Fruit fly (Drosophila melanogaster): Measurements from ENCODE around the gene CG13733.

dm6 chr3L:17495266-17495961, 16.7 kb upstream of the CG13733 start:
- TF ChIP-seq psq (optimal IDR thresholded peaks at IDR 0.05): no peak
- no peak for TF ChIP-seq CG8478 (optimal IDR thresholded peaks at IDR 0.05)
